Worm (Caenorhabditis elegans): Measurements from ENCODE around the gene F20G2.5.
A peak's percentile ranks its signal among the peaks of the same experiment; 100 is the strongest.

The F20G2.5 gene

ce11 chrV:13768388-13768787 lies 2.9 kb upstream of the F20G2.5 start, which contains the start of gene F20G2.3:
Gene F20G2.3 (minus strand): TSS chrV:13768488.
- TF ChIP-seq Y75B8A.6 (GFP tag; IDR thresholded peaks at IDR 0.05) (no peak), zfp-2 (tag; optimal IDR thresholded peaks at IDR 0.05) (no peak), pqm-1 (tag; optimal IDR thresholded peaks at IDR 0.05) (no peak), gei-8 (GFP tag; optimal IDR thresholded peaks at IDR 0.05) (no peak), vab-7 (GFP tag; IDR thresholded peaks at IDR 0.05) (no peak), hif-1 (tag; optimal IDR thresholded peaks at IDR 0.05) (no peak), mes-2 (tag; optimal IDR thresholded peaks at IDR 0.05; ENCODE audit: poor library complexity, severe bottlenecking) (no peak), ceh-20 (GFP tag; IDR thresholded peaks at IDR 0.05) (no peak), nhr-41 (GFP tag; IDR thresholded peaks at IDR 0.05) (no peak), ces-1 (GFP tag; optimal IDR thresholded peaks at IDR 0.05) (no peak), hmg-1.1 (GFP tag; IDR thresholded peaks at IDR 0.05) (no peak), lim-7 (GFP tag; IDR thresholded peaks at IDR 0.05) (no peak), unc-62 (GFP tag; optimal IDR thresholded peaks at IDR 0.05 in 1 of 2) (no peak), unc-62 (tag; optimal IDR thresholded peaks at IDR 0.05) (no peak), dpl-1 (GFP tag; optimal IDR thresholded peaks at IDR 0.05) (no peak)

- TF ChIP-seq zfp-2 (tag; optimal IDR thresholded peaks at IDR 0.05) (no peak), mep-1 (tag; optimal IDR thresholded peaks at IDR 0.05) (no peak), rbr-2 (tag; optimal IDR thresholded peaks at IDR 0.05) (no peak), ceh-82 (tag; optimal IDR thresholded peaks at IDR 0.05) (no peak), dpl-1 (GFP tag; optimal IDR thresholded peaks at IDR 0.05) (no peak), nhr-77 (tag; optimal IDR thresholded peaks at IDR 0.05) (no peak), nhr-28 (tag; optimal IDR thresholded peaks at IDR 0.05) (peak; percentile 83), gei-8 (GFP tag; optimal IDR thresholded peaks at IDR 0.05) (no peak), nhr-42 (GFP tag; IDR thresholded peaks at IDR 0.05) (no peak), mes-2 (tag; optimal IDR thresholded peaks at IDR 0.05; ENCODE audit: poor library complexity, severe bottlenecking) (no peak), lin-29 (GFP tag; IDR thresholded peaks at IDR 0.05) (no peak), F10B5.3 (tag; optimal IDR thresholded peaks at IDR 0.05) (no peak), fkh-10 (GFP tag; optimal IDR thresholded peaks at IDR 0.05) (no peak), snpc-4 (tag; optimal IDR thresholded peaks at IDR 0.05) (no peak), pha-4 (GFP tag; IDR thresholded peaks at IDR 0.05) (no peak), pha-4 (tag; optimal IDR thresholded peaks at IDR 0.05) (no peak), tra-1 (GFP tag; IDR thresholded peaks at IDR 0.05) (no peak), ZK337.2 (GFP tag; IDR thresholded peaks at IDR 0.05) (no peak), unc-62 (GFP tag; optimal IDR thresholded peaks at IDR 0.05 in 1 of 2) (peak in 1 of 2 experiments; percentile 20), unc-62 (tag; optimal IDR thresholded peaks at IDR 0.05) (no peak), pqm-1 (tag; optimal IDR thresholded peaks at IDR 0.05) (peak; percentile 21), lin-15B (tag; optimal IDR thresholded peaks at IDR 0.05) (no peak), ama-1 (optimal IDR thresholded peaks at IDR 0.05) (no peak)
These were observed 2.3 kb upstream of the F20G2.5 start, which contains the start of gene nas-24 for ce11 chrV:13768941-13769436. Gene nas-24 (plus strand): TSS chrV:13769386.

ce11 chrV:13775529-13775928 lies 4.2 kb downstream of the F20G2.5 start, which contains the start of gene F53C11.1:
Gene F53C11.1 (plus strand): TSS chrV:13775796.
- TF ChIP-seq ztf-7 (tag; optimal IDR thresholded peaks at IDR 0.05) = no peak
- peak; percentile 34; the same call in 1 of the 2 replicates for TF ChIP-seq dmd-6 (GFP tag; IDR thresholded peaks at IDR 0.05)
- TF ChIP-seq nhr-28 (tag; optimal IDR thresholded peaks at IDR 0.05) = peak; percentile 19
- no peak for TF ChIP-seq skn-1 (tag; optimal IDR thresholded peaks at IDR 0.05)
- no peak for TF ChIP-seq snpc-1.2 (GFP tag; IDR thresholded peaks at IDR 0.05)
- peak; percentile 7 for TF ChIP-seq pqm-1 (tag; optimal IDR thresholded peaks at IDR 0.05)
- peak; percentile 77 for TF ChIP-seq aha-1 (tag)
- no peak for TF ChIP-seq ceh-20 (GFP tag; IDR thresholded peaks at IDR 0.05)
- peak in 1 of 2 experiments; percentile 19 for TF ChIP-seq unc-62 (GFP tag; optimal IDR thresholded peaks at IDR 0.05 in 1 of 2)
- no peak for TF ChIP-seq unc-62 (tag; optimal IDR thresholded peaks at IDR 0.05)

- no peak for TF ChIP-seq F49E8.2 (tag; optimal IDR thresholded peaks at IDR 0.05; ENCODE audit: borderline replicate concordance)
- no peak for TF ChIP-seq nhr-25 (tag; optimal IDR thresholded peaks at IDR 0.05; ENCODE audit: borderline replicate concordance, insufficient read depth)
- peak in 1 of 2 experiments; percentile 70 for TF ChIP-seq daf-16 (GFP tag; optimal IDR thresholded peaks at IDR 0.05)
- no peak for TF ChIP-seq daf-16 (tag; optimal IDR thresholded peaks at IDR 0.05)
- TF ChIP-seq F44E2.7 (GFP tag; IDR thresholded peaks at IDR 0.05) = no peak
- no peak for TF ChIP-seq snpc-1.2 (GFP tag; IDR thresholded peaks at IDR 0.05)
- peak in 1 of 2 experiments; percentile 85 for TF ChIP-seq unc-62 (GFP tag; optimal IDR thresholded peaks at IDR 0.05 in 1 of 2)
- TF ChIP-seq unc-62 (tag; optimal IDR thresholded peaks at IDR 0.05) = no peak
- no peak for TF ChIP-seq hlh-30 (tag; optimal IDR thresholded peaks at IDR 0.05; ENCODE audit: insufficient read depth)
- no peak for TF ChIP-seq fos-1 (tag; optimal IDR thresholded peaks at IDR 0.05)
These were observed 6.5 kb downstream of the F20G2.5 start, which contains the start of gene F53C11.9 for ce11 chrV:13777857-13778256. Gene F53C11.9 (plus strand): TSS chrV:13778015.

Measured in whole organism, L4 larva.